Worm (Caenorhabditis elegans) whole organism, L1 larva: Measurements from ENCODE around the gene his-38.

Experiments used
- C04F5.9 ChIP-seq: sonication (generic microtip); optimal IDR thresholded peaks from 2 replicates; lab custom pipeline; 2016; ENCODE audit warnings: missing genetic modification characterization, missing compliant biosample characterization
- C16A3.4 ChIP-seq: fragments of 150-350 bp; optimal IDR thresholded peaks from 2 replicates; lab custom pipeline; 2014; ENCODE audit warnings: missing biosample characterization, missing genetic modification characterization
- C34B4.2 ChIP-seq: sonication (generic microtip); optimal IDR thresholded peaks from 2 replicates; lab custom pipeline; 2017; ENCODE audit warnings: mild to moderate bottlenecking, missing genetic modification characterization, missing compliant biosample characterization
- F16B12.6 ChIP-seq: fragments of 150-350 bp; optimal IDR thresholded peaks from 2 replicates; lab custom pipeline; 2014; ENCODE audit warnings: missing biosample characterization, missing genetic modification characterization
- aha-1 ChIP-seq: fragments of 150-350 bp; optimal IDR thresholded peaks from 2 replicates; lab custom pipeline; 2014; ENCODE audit warnings: missing biosample characterization, missing genetic modification characterization
- alr-1 ChIP-seq: fragments of 200-800 bp; sonication (Bioruptor generic); optimal IDR thresholded peaks from 2 replicates; lab custom pipeline; 2018; ENCODE audit warnings: borderline replicate concordance, mild to moderate bottlenecking, missing genetic modification characterization, missing compliant biosample characterization
- ama-1 ChIP-seq: fragments of 150-350 bp; optimal IDR thresholded peaks from 2 replicates; lab custom pipeline; 2014
- blmp-1 ChIP-seq: fragments of 150-350 bp; optimal IDR thresholded peaks from 2 replicates; lab custom pipeline; 2014; ENCODE audit warnings: missing biosample characterization, missing genetic modification characterization
- ceh-63 ChIP-seq: fragments of 200-800 bp; sonication (Bioruptor generic); optimal IDR thresholded peaks from 2 replicates; lab custom pipeline; 2018; ENCODE audit warnings: mild to moderate bottlenecking, missing genetic modification characterization, missing compliant biosample characterization
- ceh-90 ChIP-seq: sonication (generic microtip); optimal IDR thresholded peaks from 2 replicates; lab custom pipeline; 2016; ENCODE audit warnings: missing genetic modification characterization, missing compliant biosample characterization
- ces-1 ChIP-seq: fragments of 150-350 bp; optimal IDR thresholded peaks from 2 replicates; lab custom pipeline; 2014; ENCODE audit warnings: missing biosample characterization, missing genetic modification reagents, missing genetic modification characterization
- dpl-1 ChIP-seq, 3 experiments: fragments of 150-350 bp in 2 of 3; sonication (generic microtip) in 1 of 3; optimal IDR thresholded peaks; 2 replicates each; lab custom pipeline; 2014 to 2017; ENCODE audit warnings: missing biosample characterization in 3 of 3, missing genetic modification characterization in 3 of 3, missing genetic modification reagents in 3 of 3
- dsc-1 ChIP-seq: sonication (generic microtip); optimal IDR thresholded peaks from 2 replicates; lab custom pipeline; 2016; ENCODE audit warnings: mild to moderate bottlenecking, missing genetic modification characterization, missing compliant biosample characterization
- efl-3 ChIP-seq: fragments of 200-800 bp; sonication (Bioruptor generic); optimal IDR thresholded peaks from 2 replicates; lab custom pipeline; 2018; ENCODE audit warnings: mild to moderate bottlenecking, missing genetic modification characterization, missing compliant biosample characterization
- egl-27 ChIP-seq, 2 experiments: fragments of 150-350 bp in 1 of 2; sonication (generic microtip); optimal IDR thresholded peaks; 3 replicates each; lab custom pipeline; 2017 to 2018; ENCODE audit warnings: missing biosample characterization in 2 of 2, missing genetic modification characterization in 2 of 2, missing genetic modification reagents in 2 of 2
- elt-3 ChIP-seq, 6 experiments: fragments of 150-350 bp in 1 of 6; sonication (generic microtip); optimal IDR thresholded peaks; 2 replicates each; lab custom pipeline; 2017 to 2018; ENCODE audit warnings: missing biosample characterization in 6 of 6, missing genetic modification characterization in 6 of 6, inconsistent platforms in 1 of 6
- ets-5 ChIP-seq: fragments of 200-800 bp; sonication (Bioruptor generic); IDR thresholded peaks from 2 replicates; pipeline ENCODE4 v1.3.6; 2022; ENCODE audit warnings: missing genetic modification characterization, missing compliant biosample characterization
- fkh-4 ChIP-seq: sonication (generic microtip); optimal IDR thresholded peaks from 2 replicates; lab custom pipeline; 2016; ENCODE audit warnings: missing compliant biosample characterization, missing genetic modification characterization, borderline replicate concordance
- hlh-17 ChIP-seq: fragments of 200-800 bp; sonication (Bioruptor generic); optimal IDR thresholded peaks from 2 replicates; lab custom pipeline; 2018; ENCODE audit warnings: missing genetic modification characterization, mild to moderate bottlenecking, missing compliant biosample characterization, moderate library complexity, borderline replicate concordance
- irx-1 ChIP-seq: sonication (generic microtip); optimal IDR thresholded peaks from 2 replicates; lab custom pipeline; 2016; ENCODE audit warnings: missing genetic modification characterization, missing compliant biosample characterization
- isw-1 ChIP-seq: fragments of 200-800 bp; sonication (Bioruptor generic); IDR thresholded peaks from 2 replicates; pipeline ENCODE4 v1.3.6; 2022; ENCODE audit warnings: missing genetic modification characterization, missing compliant biosample characterization
- jun-1 ChIP-seq: fragments of 150-350 bp; optimal IDR thresholded peaks from 2 replicates; lab custom pipeline; 2014; ENCODE audit warnings: missing biosample characterization, missing genetic modification reagents, missing genetic modification characterization
- lin-39 ChIP-seq: fragments of 150-350 bp; optimal IDR thresholded peaks from 2 replicates; lab custom pipeline; 2014; ENCODE audit warnings: missing biosample characterization, missing genetic modification reagents, missing genetic modification characterization
- mdl-1 ChIP-seq, 2 experiments: fragments of 150-350 bp; optimal IDR thresholded peaks; 2 replicates each; lab custom pipeline; 2014 to 2017; ENCODE audit warnings: missing biosample characterization in 2 of 2, missing genetic modification characterization in 2 of 2, inconsistent platforms in 1 of 2
- nhr-11 ChIP-seq: fragments of 150-350 bp; optimal IDR thresholded peaks from 2 replicates; lab custom pipeline; 2014; ENCODE audit warnings: missing biosample characterization, missing genetic modification characterization
- nhr-12 ChIP-seq: sonication (generic microtip); optimal IDR thresholded peaks from 2 replicates; lab custom pipeline; 2017; ENCODE audit warnings: missing biosample characterization, missing genetic modification characterization
- nhr-237 ChIP-seq: fragments of 150-350 bp; optimal IDR thresholded peaks from 2 replicates; lab custom pipeline; 2014; ENCODE audit warnings: missing biosample characterization, missing genetic modification characterization
- nhr-71 ChIP-seq: sonication (generic microtip); optimal IDR thresholded peaks from 2 replicates; lab custom pipeline; 2016; ENCODE audit warnings: mild to moderate bottlenecking, missing genetic modification characterization, moderate library complexity, missing compliant biosample characterization
- nhr-84 ChIP-seq: sonication (generic microtip); optimal IDR thresholded peaks from 2 replicates; lab custom pipeline; 2017; ENCODE audit warnings: missing biosample characterization, missing genetic modification characterization
- nhr-85 ChIP-seq: sonication (generic microtip); peaks from one replicate; lab custom pipeline; 2016; ENCODE audit warnings: missing genetic modification characterization, inconsistent platforms, missing compliant biosample characterization
- nhr-90 ChIP-seq: sonication (generic microtip); optimal IDR thresholded peaks from 2 replicates; lab custom pipeline; 2016; ENCODE audit warnings: mild to moderate bottlenecking, missing genetic modification characterization, missing compliant biosample characterization; ENCODE audit not compliant: poor library complexity
- pax-3 ChIP-seq: fragments of 200-800 bp; sonication (Bioruptor generic); optimal IDR thresholded peaks from 2 replicates; lab custom pipeline; 2018; ENCODE audit warnings: mild to moderate bottlenecking, missing genetic modification characterization, moderate library complexity, missing compliant biosample characterization
- snu-23 ChIP-seq: sonication (generic microtip); optimal IDR thresholded peaks from 2 replicates; lab custom pipeline; 2016; ENCODE audit warnings: missing genetic modification characterization, missing compliant biosample characterization
- sox-4 ChIP-seq: sonication (generic microtip); optimal IDR thresholded peaks from 2 replicates; lab custom pipeline; 2016; ENCODE audit warnings: missing genetic modification characterization, missing compliant biosample characterization
- sptf-1 ChIP-seq: fragments of 150-350 bp; optimal IDR thresholded peaks from 2 replicates; lab custom pipeline; 2014; ENCODE audit warnings: missing biosample characterization, missing genetic modification characterization
- swsn-7 ChIP-seq: sonication (generic microtip); optimal IDR thresholded peaks from 2 replicates; lab custom pipeline; 2016; ENCODE audit warnings: missing genetic modification characterization, missing compliant biosample characterization
- tbx-2 ChIP-seq: sonication (generic microtip); optimal IDR thresholded peaks from 2 replicates; lab custom pipeline; 2016; ENCODE audit warnings: missing genetic modification characterization, missing compliant biosample characterization
- unc-130 ChIP-seq: fragments of 150-350 bp; optimal IDR thresholded peaks from 2 replicates; lab custom pipeline; 2017; ENCODE audit warnings: missing biosample characterization, missing genetic modification characterization, inconsistent platforms
- unc-86 ChIP-seq: sonication (generic microtip); optimal IDR thresholded peaks from 2 replicates; lab custom pipeline; 2016; ENCODE audit warnings: missing genetic modification characterization, missing compliant biosample characterization
- zag-1 ChIP-seq: fragments of 150-350 bp; optimal IDR thresholded peaks from 2 replicates; lab custom pipeline; 2014; ENCODE audit warnings: missing biosample characterization, missing genetic modification characterization
- ztf-11 ChIP-seq, 2 experiments: sonication (generic microtip); optimal IDR thresholded peaks; 2 replicates each; lab custom pipeline; 2016 to 2017; ENCODE audit warnings: missing genetic modification characterization in 2 of 2, missing biosample characterization in 1 of 2, missing compliant biosample characterization in 1 of 2

The his-38 gene

DNA sequence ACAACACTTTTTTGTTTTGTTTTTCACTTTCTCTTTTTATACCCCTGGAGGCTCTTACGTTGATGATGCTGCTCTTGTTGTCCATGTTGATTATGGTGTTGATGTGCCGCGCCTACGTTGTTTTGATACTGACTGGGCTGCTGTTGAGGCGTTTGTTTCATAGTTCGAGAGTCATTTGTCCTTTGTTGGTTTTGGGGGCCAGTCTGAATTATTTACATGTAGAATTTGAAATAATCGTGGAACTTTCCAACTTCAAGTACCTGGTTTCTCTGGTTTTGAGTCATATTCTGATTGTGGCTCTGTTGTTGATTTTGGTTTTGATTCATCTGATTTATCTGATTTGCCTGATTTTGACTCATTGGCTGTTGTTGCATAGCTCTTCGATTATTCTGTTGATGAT, 31.6 kb downstream of the his-38 start:
- TF ChIP-seq unc-130 (tag; lab: Kevin White, UChicago) (no peak), sptf-1 (no peak)

DNA sequence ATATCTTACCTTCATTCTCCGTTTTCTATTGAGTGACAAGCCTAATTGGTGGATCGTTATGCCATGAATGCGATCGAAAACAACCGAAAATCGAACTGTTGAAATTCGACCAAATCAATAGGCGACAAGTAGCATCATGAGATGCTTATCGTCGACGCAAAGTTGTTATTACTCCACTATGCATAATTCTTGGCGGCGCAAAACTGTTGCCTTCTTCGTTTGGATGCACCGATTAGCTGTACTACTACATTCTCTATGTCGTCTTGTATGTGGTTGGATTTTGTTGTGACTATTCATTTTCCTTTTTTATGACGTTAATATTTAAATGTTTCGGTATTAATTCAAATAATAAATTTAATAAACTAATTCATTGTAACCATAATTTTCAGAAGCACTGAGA, 37.7 kb downstream of the his-38 start, which contains the start of gene F46H5.11:
F46H5.11 (minus strand) TSS at position 101 of the 400 bp plus-strand sequence.
- TF ChIP-seq nhr-85 (tag; lab: Kevin White, UChicago), result no peak
- TF ChIP-seq pax-3 (tag; lab: Kevin White, UChicago), result no peak
- no peak for TF ChIP-seq ama-1 (lab: Kevin White, UChicago)
- no peak for TF ChIP-seq C34B4.2 (tag; lab: Kevin White, UChicago)
- no peak for TF ChIP-seq ets-5
- TF ChIP-seq efl-3 (GFP tag; lab: Kevin White, UChicago), result no peak
- no peak for TF ChIP-seq dsc-1 (tag; lab: Kevin White, UChicago)
- TF ChIP-seq C16A3.4 (tag; lab: Kevin White, UChicago), result no peak
- TF ChIP-seq fkh-4 (tag; lab: Kevin White, UChicago), result no peak
- TF ChIP-seq sox-4, result no peak
- TF ChIP-seq ces-1 (GFP tag; lab: Kevin White, UChicago), result no peak
- TF ChIP-seq irx-1 (tag; lab: Kevin White, UChicago), result no peak

DNA sequence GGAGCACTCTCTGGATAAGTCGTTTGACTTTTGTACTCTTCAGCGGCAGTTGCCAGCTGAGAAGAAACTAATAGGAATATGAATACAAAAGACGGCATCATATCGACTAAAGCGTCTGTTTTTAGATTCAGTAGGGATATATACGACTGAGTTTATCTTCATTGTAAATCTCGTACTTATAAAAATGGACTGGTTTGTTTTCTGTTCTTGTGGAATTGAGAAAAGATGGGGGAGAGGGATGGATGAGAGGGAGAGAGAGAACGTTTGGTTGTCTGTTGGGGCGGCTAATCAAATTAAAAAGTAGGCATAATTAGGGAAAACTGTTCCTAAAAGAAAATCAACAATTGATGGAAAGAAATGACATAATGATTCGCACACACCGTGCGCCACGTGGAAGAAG, 40.3 kb downstream of the his-38 start, which contains the start of gene grd-7:
grd-7 (minus strand) TSS at position 101 of the 400 bp plus-strand sequence.
- no peak for TF ChIP-seq isw-1
- peak; percentile 22 for TF ChIP-seq blmp-1 (tag; lab: Kevin White, UChicago)

DNA sequence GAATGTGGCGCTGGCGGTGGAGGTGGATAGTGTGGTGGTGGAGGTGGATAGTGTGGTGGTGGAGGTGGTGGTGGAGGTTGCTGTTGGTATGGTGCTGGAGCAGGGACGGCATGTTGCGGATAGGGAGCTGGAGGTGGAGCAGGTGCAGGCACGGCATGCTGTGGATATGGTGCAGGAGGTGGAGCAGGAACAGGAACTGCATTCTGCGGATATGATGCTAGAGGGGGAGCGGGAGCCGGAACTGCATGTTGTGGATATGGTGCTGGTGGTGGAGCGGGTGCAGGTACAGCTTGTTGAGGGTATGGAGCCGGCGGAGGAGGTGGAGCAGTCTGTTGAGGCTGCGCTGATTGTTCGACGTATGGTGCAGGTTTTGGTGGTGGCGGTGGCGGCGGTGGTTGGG, 40.7 kb downstream of the his-38 start:
- no peak for TF ChIP-seq lin-39 (tag; lab: Kevin White, UChicago)
- no peak for TF ChIP-seq zag-1 (tag; lab: Kevin White, UChicago)
- TF ChIP-seq pax-3 (tag; lab: Kevin White, UChicago), result no peak
- TF ChIP-seq jun-1 (tag; lab: Kevin White, UChicago), result no peak
- no peak for TF ChIP-seq nhr-84 (tag; lab: Kevin White, UChicago)
- TF ChIP-seq nhr-71 (tag; lab: Kevin White, UChicago), result no peak
- TF ChIP-seq aha-1 (tag; lab: Kevin White, UChicago), result no peak
- TF ChIP-seq, all 84 proteins: peak for 0

DNA sequence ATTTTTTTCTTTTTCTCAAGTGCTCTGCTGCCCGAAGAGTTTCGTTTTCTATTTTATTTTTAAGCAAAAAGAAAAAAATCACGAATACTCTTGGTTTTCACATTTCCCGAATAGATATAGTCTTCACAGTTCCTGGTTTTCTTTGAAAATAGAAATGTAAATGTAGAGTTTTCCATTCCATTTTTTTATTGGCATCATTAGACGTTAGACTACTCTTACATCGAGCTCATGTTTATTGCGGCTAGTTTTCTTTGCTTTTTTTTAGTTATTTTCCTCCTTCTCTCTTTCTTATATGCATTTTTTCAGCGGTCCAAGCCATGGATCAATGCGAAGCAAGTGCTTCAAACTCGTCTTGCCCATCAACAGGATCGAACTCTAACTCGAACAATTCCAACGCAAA, 44.3 kb downstream of the his-38 start, which contains the start of gene F46H5.2:
F46H5.2 (plus strand) TSS at position 301 of the 400 bp plus-strand sequence.
- TF ChIP-seq nhr-237 (no peak), alr-1 (no peak), nhr-84 (tag; lab: Kevin White, UChicago) (no peak)

DNA sequence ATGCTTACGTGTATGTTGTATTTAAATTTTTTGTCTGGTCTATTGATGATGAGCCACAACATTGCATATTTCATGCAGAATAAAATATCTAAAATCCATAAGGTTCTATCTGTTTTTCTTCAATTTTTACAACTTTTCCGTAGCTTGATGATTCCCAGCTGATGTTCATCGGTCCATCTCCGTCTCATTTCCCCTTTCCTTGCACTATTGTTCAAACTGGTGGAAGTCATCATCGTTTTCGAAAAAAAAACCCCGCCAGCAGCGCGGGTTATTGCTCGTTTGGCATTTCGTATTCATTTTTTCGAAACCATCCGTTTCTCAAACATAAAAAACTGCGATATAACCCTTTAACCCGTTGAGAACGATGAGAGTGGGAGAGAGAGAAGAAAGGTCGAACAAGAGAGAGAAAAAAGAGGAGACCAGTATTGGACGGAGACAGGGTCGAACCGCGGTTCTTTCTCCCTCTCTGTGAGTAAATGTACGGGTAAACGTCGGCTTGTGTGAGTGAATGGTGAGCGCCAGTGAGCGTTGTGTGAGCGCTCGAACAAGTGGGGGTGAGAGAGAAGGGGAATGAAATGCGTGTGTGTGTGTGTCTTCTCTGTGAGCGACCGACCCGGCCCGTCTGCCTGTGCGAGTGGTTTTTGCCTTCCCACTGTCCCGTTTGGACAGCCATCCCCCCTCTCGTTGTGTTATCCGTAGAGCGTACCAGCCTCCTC, 44.9 kb downstream of the his-38 start:
- TF ChIP-seq pax-3 (tag; lab: Kevin White, UChicago) (no peak), ces-1 (GFP tag; lab: Kevin White, UChicago) (no peak), snu-23 (peak; percentile 97), nhr-90 (peak; percentile 78), mdl-1 (tag; optimal IDR thresholded peaks at IDR 0.05; lab: Kevin White, UChicago) (peak in 1 of 2 experiments; percentile 85), ets-5 (no peak), egl-27 (tag; optimal IDR thresholded peaks at IDR 0.05; lab: Kevin White, UChicago) (peak in 1 of 2 experiments; percentile 73), swsn-7 (tag; lab: Kevin White, UChicago) (peak; percentile 88), nhr-71 (tag; lab: Kevin White, UChicago) (peak; percentile 91), ceh-90 (no peak), ztf-11 (tag; optimal IDR thresholded peaks at IDR 0.05; lab: Kevin White, UChicago) (peak in 1 of 2 experiments; percentile 59), efl-3 (GFP tag; lab: Kevin White, UChicago) (no peak), hlh-17 (GFP tag; lab: Kevin White, UChicago) (no peak), isw-1 (peak; percentile 61), ceh-63 (GFP tag; lab: Kevin White, UChicago) (no peak), C04F5.9 (tag; lab: Kevin White, UChicago) (peak; percentile 9), unc-86 (tag; lab: Kevin White, UChicago) (peak; percentile 74), nhr-11 (tag; lab: Kevin White, UChicago) (no peak), dpl-1 (GFP tag; optimal IDR thresholded peaks at IDR 0.05; lab: Kevin White, UChicago) (peak; percentile 25 to 47 (median 37)), irx-1 (tag; lab: Kevin White, UChicago) (peak; percentile 68), F16B12.6 (tag; lab: Kevin White, UChicago) (peak; percentile 37), nhr-12 (no peak), elt-3 (tag; optimal IDR thresholded peaks at IDR 0.05; lab: Kevin White, UChicago) (peak in 3 of 6 experiments; percentile 62 to 86 (median 77)), tbx-2 (tag; lab: Kevin White, UChicago) (peak; percentile 87), jun-1 (tag; lab: Kevin White, UChicago) (peak; percentile 74)
